Worm (Caenorhabditis elegans) whole organism, L2 larva: ENCODE data around the gene twk-26.

Experiments used
- aly-2 ChIP-seq: fragments of 150-350 bp; optimal IDR thresholded peaks from 2 replicates; lab custom pipeline; 2014; ENCODE audit warnings: missing biosample characterization, missing genetic modification characterization
- ama-1 ChIP-seq: fragments of 150-350 bp; optimal IDR thresholded peaks from 2 replicates; lab custom pipeline; 2018; ENCODE audit warnings: inconsistent platforms
- egl-27 ChIP-seq: sonication (generic microtip); optimal IDR thresholded peaks from 3 replicates; lab custom pipeline; 2017; ENCODE audit warnings: missing biosample characterization, missing genetic modification reagents, missing genetic modification characterization
- elt-1 ChIP-seq: fragments of 150-350 bp; optimal IDR thresholded peaks from 2 replicates; lab custom pipeline; 2014; ENCODE audit warnings: missing biosample characterization, missing genetic modification characterization
- lin-11 ChIP-seq: fragments of 150-350 bp; sonication (generic microtip); optimal IDR thresholded peaks from 2 replicates; lab custom pipeline; 2014; ENCODE audit warnings: missing biosample characterization, missing genetic modification characterization, inconsistent platforms, mixed read lengths
- nhr-11 ChIP-seq: fragments of 150-350 bp; optimal IDR thresholded peaks from 2 replicates; lab custom pipeline; 2014; ENCODE audit warnings: missing biosample characterization, missing genetic modification characterization
- nhr-12 ChIP-seq: fragments of 150-350 bp; optimal IDR thresholded peaks from 2 replicates; lab custom pipeline; 2014; ENCODE audit warnings: missing biosample characterization, missing genetic modification characterization
- nhr-77 ChIP-seq: fragments of 150-350 bp; optimal IDR thresholded peaks from 2 replicates; lab custom pipeline; 2014; ENCODE audit warnings: missing biosample characterization, missing genetic modification characterization
- snpc-4 ChIP-seq: fragments of 150-350 bp; optimal IDR thresholded peaks from 2 replicates; lab custom pipeline; 2014; ENCODE audit warnings: missing biosample characterization, missing genetic modification characterization
- unc-62 ChIP-seq: fragments of 150-350 bp; optimal IDR thresholded peaks from 2 replicates; lab custom pipeline; 2014; ENCODE audit warnings: missing biosample characterization, missing genetic modification reagents, missing genetic modification characterization
- ztf-4 ChIP-seq: fragments of 150-350 bp; optimal IDR thresholded peaks from 2 replicates; lab custom pipeline; 2014; ENCODE audit warnings: missing biosample characterization, missing genetic modification characterization

- TF ChIP-seq lin-11, result no peak
- TF ChIP-seq ztf-4 (tag; lab: Kevin White, UChicago), result no peak
- TF ChIP-seq nhr-12 (tag; lab: Kevin White, UChicago), result no peak
- no peak for TF ChIP-seq snpc-4
- no peak for TF ChIP-seq nhr-77
- no peak for TF ChIP-seq ama-1
- no peak for TF ChIP-seq aly-2
- no peak for TF ChIP-seq unc-62
- TF ChIP-seq nhr-11, result no peak
- TF ChIP-seq elt-1 (tag; lab: Kevin White, UChicago), result no peak
- no peak for TF ChIP-seq egl-27
Measured at ce11 chrX:3054802-3055201, at the start of gene twk-26.
